Worm (Caenorhabditis elegans): ENCODE results near the gene npr-24.
A peak's percentile ranks its signal among the peaks of the same experiment; 100 is the strongest.

Gene npr-24

DNA sequence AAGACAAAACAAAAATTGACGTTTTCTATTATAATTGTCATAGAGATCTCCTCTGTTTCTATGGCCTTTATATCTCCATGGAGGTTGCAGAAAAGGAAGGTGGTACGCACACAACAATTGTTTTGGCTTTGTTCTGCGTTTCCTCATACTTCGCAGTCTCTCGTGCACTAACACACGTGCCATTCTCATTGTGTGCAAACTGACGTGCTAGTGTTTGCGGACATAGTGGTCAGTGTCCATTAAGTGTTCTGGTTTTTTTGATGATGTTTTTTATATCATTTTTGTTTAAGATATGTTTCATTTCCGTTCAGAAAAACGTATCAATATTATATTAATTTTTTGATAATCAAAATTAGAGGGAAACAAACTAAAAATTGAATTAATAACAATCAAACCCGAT lies 35.2 kb downstream of the npr-24 start, which contains the start of gene C36E6.2 (continued):
- TF ChIP-seq ztf-7 (tag; optimal IDR thresholded peaks at IDR 0.05) = peak; percentile 69
- TF ChIP-seq unc-39 (tag; optimal IDR thresholded peaks at IDR 0.05) = no peak
- peak; percentile 21 for TF ChIP-seq nhr-11 (tag; optimal IDR thresholded peaks at IDR 0.05)

DNA sequence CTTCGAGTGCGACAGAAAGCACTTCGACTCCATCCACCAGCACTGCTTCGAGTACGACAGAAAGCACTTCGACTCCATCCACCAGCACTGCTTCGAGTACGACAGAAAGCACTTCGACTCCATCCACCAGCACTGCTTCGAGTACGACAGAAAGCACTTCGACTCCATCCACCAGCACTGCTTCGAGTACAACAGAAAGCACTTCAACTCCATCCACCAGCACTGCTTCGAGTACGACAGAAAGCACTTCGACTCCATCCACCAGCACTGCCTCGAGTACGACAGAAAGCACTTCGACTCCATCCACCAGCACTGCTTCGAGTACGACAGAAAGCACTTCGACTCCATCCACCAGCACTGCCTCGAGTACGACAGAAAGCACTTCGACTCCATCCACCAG lies 39.4 kb downstream of the npr-24 start:
- TF ChIP-seq lim-7 (GFP tag; IDR thresholded peaks at IDR 0.05) = peak; percentile 53

DNA sequence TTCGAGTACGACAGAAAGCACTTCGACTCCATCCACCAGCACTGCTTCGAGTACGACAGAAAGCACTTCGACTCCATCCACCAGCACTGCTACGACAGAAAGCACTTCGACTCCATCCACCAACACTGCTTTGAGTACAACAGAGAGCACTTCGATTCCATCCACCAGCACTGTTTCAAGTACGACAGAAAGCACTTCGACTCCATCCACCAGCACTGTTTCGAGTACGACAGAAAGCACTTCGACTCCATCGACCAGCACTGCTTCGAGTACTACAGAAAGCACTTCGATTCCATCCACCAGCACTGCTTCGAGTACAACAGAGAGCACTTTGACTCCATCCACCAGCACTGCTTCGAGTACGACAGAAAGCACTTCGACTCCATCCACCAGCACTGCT lies 41.4 kb downstream of the npr-24 start:
- peak; percentile 32; the same call in 1 of the 2 replicates for TF ChIP-seq set-16 (GFP tag; IDR thresholded peaks at IDR 0.05)
- TF ChIP-seq vab-7 (GFP tag; IDR thresholded peaks at IDR 0.05) = peak; percentile 29; the same call in 1 of the 2 replicates
- TF ChIP-seq D1046.2 (GFP tag; IDR thresholded peaks at IDR 0.05) = peak; percentile 72; the same call in 1 of the 2 replicates
- TF ChIP-seq F44E2.7 (GFP tag; IDR thresholded peaks at IDR 0.05) = peak; percentile 56; the same call in 1 of the 2 replicates
- peak; percentile 69 for TF ChIP-seq php-3 (GFP tag; IDR thresholded peaks at IDR 0.05)
- TF ChIP-seq saeg-2 (GFP tag; IDR thresholded peaks at IDR 0.05) = 0 out of 2 replicates have a peak, but pooled peaks have one; percentile 61

DNA sequence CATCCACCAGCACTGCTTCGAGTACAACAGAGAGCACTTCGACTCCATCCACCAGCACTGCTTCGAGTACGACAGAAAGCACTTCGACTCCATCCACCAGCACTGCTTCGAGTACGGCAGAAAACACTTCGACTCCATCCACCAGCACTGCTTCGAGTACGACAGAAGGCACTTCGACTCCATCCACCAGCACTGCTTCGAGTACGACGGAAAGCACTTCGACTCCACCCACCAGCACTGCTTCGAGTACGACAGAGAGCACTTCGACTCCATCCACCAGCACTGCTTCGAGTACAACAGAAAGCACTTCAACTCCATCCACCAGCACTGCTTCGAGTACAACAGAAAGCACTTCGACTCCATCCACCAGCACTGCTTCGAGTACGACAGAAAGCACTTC lies 42.0 kb downstream of the npr-24 start:
- 0 out of 2 replicates have a peak, but pooled peaks have one; percentile 30 for TF ChIP-seq ctbp-1 (GFP tag; IDR thresholded peaks at IDR 0.05)
- TF ChIP-seq tag-97 (GFP tag; IDR thresholded peaks at IDR 0.05) = 0 out of 2 replicates have a peak, but pooled peaks have one; percentile 60
- peak; percentile 29; the same call in 1 of the 2 replicates for TF ChIP-seq nhr-41 (GFP tag; IDR thresholded peaks at IDR 0.05)
- peak; percentile 50 for TF ChIP-seq ZK337.2 (GFP tag; IDR thresholded peaks at IDR 0.05)
- peak; percentile 2; the same call in 1 of the 2 replicates for TF ChIP-seq ceh-44 (GFP tag; IDR thresholded peaks at IDR 0.05)
- peak; percentile 26; the same call in 1 of the 2 replicates for TF ChIP-seq php-3 (GFP tag; IDR thresholded peaks at IDR 0.05)
- peak; percentile 79 for TF ChIP-seq dmd-8 (GFP tag; IDR thresholded peaks at IDR 0.05)
- TF ChIP-seq set-16 (GFP tag; IDR thresholded peaks at IDR 0.05) = peak; percentile 60
- 0 out of 2 replicates have a peak, but pooled peaks have one; percentile 41 for TF ChIP-seq saeg-2 (GFP tag; IDR thresholded peaks at IDR 0.05)
- peak; percentile 84 for TF ChIP-seq F44E2.7 (GFP tag; IDR thresholded peaks at IDR 0.05)
- peak; percentile 29 to 71; a peak in 3 of 4 replicates for TF ChIP-seq madf-5 (GFP tag; IDR thresholded peaks at IDR 0.05)
- 0 out of 2 replicates have a peak, but pooled peaks have one; percentile 50 for TF ChIP-seq Y75B8A.6 (GFP tag; IDR thresholded peaks at IDR 0.05)
- TF ChIP-seq snpc-1.2 (GFP tag; IDR thresholded peaks at IDR 0.05) = peak; percentile 62; the same call in 1 of the 2 replicates
- TF ChIP-seq mdt-29 (GFP tag; IDR thresholded peaks at IDR 0.05) = peak; percentile 56; the same call in 1 of the 2 replicates
- TF ChIP-seq madf-9 (GFP tag; conservative IDR thresholded peaks at IDR 0.05) = peak; percentile 42; the same call in 1 of the 2 replicates
- TF ChIP-seq egl-43 (GFP tag; IDR thresholded peaks at IDR 0.05) = peak; percentile 73
- TF ChIP-seq D1046.2 (GFP tag; IDR thresholded peaks at IDR 0.05) = peak; percentile 71
- peak; percentile 9; the same call in 1 of the 2 replicates for TF ChIP-seq dmd-9 (GFP tag; IDR thresholded peaks at IDR 0.05)
- TF ChIP-seq lim-7 (GFP tag; IDR thresholded peaks at IDR 0.05) = 0 out of 2 replicates have a peak, but pooled peaks have one; percentile 61
- TF ChIP-seq nhr-42 (GFP tag; IDR thresholded peaks at IDR 0.05) = peak; percentile 53; the same call in 1 of the 2 replicates

DNA sequence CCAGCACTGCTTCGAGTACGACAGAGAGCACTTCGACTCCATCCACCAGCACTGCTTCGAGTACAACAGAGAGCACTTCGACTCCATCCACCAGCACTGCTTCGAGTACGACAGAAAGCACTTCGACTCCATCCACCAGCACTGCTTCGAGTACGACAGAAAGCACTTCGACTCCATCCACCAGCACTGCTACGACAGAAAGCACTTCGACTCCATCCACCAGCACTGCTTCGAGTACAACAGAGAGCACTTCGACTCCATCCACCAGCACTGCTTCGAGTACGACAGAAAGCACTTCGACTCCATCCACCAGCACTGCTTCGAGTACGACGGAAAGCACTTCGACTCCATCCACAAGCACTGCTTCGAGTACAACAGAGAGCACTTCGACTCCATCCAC lies 44.1 kb downstream of the npr-24 start:
- peak; percentile 89 for TF ChIP-seq egl-43 (GFP tag; IDR thresholded peaks at IDR 0.05)
- TF ChIP-seq zip-11 (GFP tag; IDR thresholded peaks at IDR 0.05) = peak; percentile 84; the same call in 1 of the 2 replicates
- TF ChIP-seq D1046.2 (GFP tag; IDR thresholded peaks at IDR 0.05) = peak; percentile 79; the same call in 1 of the 2 replicates
- peak; percentile 72 for TF ChIP-seq arid-1 (GFP tag; conservative IDR thresholded peaks at IDR 0.05)
- TF ChIP-seq mxl-2 (GFP tag; conservative IDR thresholded peaks at IDR 0.05) = peak; percentile 90
- peak; percentile 74 for TF ChIP-seq vab-7 (GFP tag; IDR thresholded peaks at IDR 0.05)
- TF ChIP-seq F26F4.8 (GFP tag; conservative IDR thresholded peaks at IDR 0.05) = peak; percentile 95
- TF ChIP-seq set-16 (GFP tag; IDR thresholded peaks at IDR 0.05) = peak; percentile 62
- TF ChIP-seq ctbp-1 (GFP tag; IDR thresholded peaks at IDR 0.05) = 0 out of 2 replicates have a peak, but pooled peaks have one; percentile 9
- TF ChIP-seq saeg-2 (GFP tag; IDR thresholded peaks at IDR 0.05) = peak; percentile 68; the same call in 1 of the 2 replicates
- TF ChIP-seq tra-1 (GFP tag; IDR thresholded peaks at IDR 0.05) = peak; percentile 38; the same call in 1 of the 2 replicates
- peak; percentile 95 for TF ChIP-seq F44E2.7 (GFP tag; IDR thresholded peaks at IDR 0.05)
- peak; percentile 32; the same call in 1 of the 2 replicates for TF ChIP-seq T26A8.4 (GFP tag; IDR thresholded peaks at IDR 0.05)
- TF ChIP-seq dmd-8 (GFP tag; IDR thresholded peaks at IDR 0.05) = peak; percentile 67; the same call in 1 of the 2 replicates
- peak; percentile 74; the same call in 1 of the 2 replicates for TF ChIP-seq nhr-42 (GFP tag; IDR thresholded peaks at IDR 0.05)
- peak; percentile 92; the same call in 1 of the 2 replicates for TF ChIP-seq Y105C5A.15 (GFP tag; IDR thresholded peaks at IDR 0.05)
- TF ChIP-seq dmd-9 (GFP tag; IDR thresholded peaks at IDR 0.05) = peak; percentile 82; the same call in 1 of the 2 replicates
- peak; percentile 70 for TF ChIP-seq php-3 (GFP tag; IDR thresholded peaks at IDR 0.05)
- peak; percentile 69; the same call in 1 of the 2 replicates for TF ChIP-seq snpc-1.2 (GFP tag; IDR thresholded peaks at IDR 0.05)
- peak; percentile 82; the same call in 1 of the 2 replicates for TF ChIP-seq madf-9 (GFP tag; conservative IDR thresholded peaks at IDR 0.05)
- peak; percentile 92 for TF ChIP-seq ceh-44 (GFP tag; IDR thresholded peaks at IDR 0.05)
- 0 out of 2 replicates have a peak, but pooled peaks have one; percentile 82 for TF ChIP-seq tag-97 (GFP tag; IDR thresholded peaks at IDR 0.05)
- TF ChIP-seq ceh-20 (GFP tag; IDR thresholded peaks at IDR 0.05) = peak; percentile 63; the same call in 1 of the 2 replicates
- peak; percentile 81 for TF ChIP-seq lim-7 (GFP tag; IDR thresholded peaks at IDR 0.05)
- TF ChIP-seq madf-5 (GFP tag; IDR thresholded peaks at IDR 0.05) = peak; percentile 85 to 94; a peak in 3 of 4 replicates

All from whole organism, L4 larva.